Worm (Caenorhabditis elegans): Measurements from ENCODE around the gene ZK697.1.

The ZK697.1 gene

ce11 chrV:1797900-1798299, 45.3 kb downstream of the ZK697.1 start, which contains the start of gene F36H9.10:
Gene F36H9.10 (plus strand): TSS chrV:1798200.
- TF ChIP-seq dao-5 (tag; optimal IDR thresholded peaks at IDR 0.05), result no peak
- no peak for TF ChIP-seq him-1 (tag; optimal IDR thresholded peaks at IDR 0.05)
- no peak for TF ChIP-seq W03F9.2 (tag; optimal IDR thresholded peaks at IDR 0.05)

ce11 chrV:1803043-1803442, 50.4 kb downstream of the ZK697.1 start, which contains the start of gene srt-41:
Gene srt-41 (minus strand): TSS chrV:1803143.
- TF ChIP-seq him-1 (tag; optimal IDR thresholded peaks at IDR 0.05), result no peak
- no peak for TF ChIP-seq dao-5 (tag; optimal IDR thresholded peaks at IDR 0.05)
- TF ChIP-seq W03F9.2 (tag; optimal IDR thresholded peaks at IDR 0.05), result no peak

All from whole organism, L4/young adult.